Worm (Caenorhabditis elegans) whole organism, L2 larva: ENCODE results near the gene str-84.

Source experiments
- egl-27 ChIP-seq: sonication (generic microtip); optimal IDR thresholded peaks from 3 replicates; lab custom pipeline; 2017; ENCODE audit warnings: missing biosample characterization, missing genetic modification reagents, missing genetic modification characterization
- fos-1 ChIP-seq: fragments of 150-350 bp; optimal IDR thresholded peaks from 2 replicates; lab custom pipeline; 2014; ENCODE audit warnings: missing biosample characterization, missing genetic modification characterization
- zag-1 ChIP-seq: fragments of 150-350 bp; optimal IDR thresholded peaks from 2 replicates; lab custom pipeline; 2014; ENCODE audit warnings: missing biosample characterization, missing genetic modification characterization

DNA sequence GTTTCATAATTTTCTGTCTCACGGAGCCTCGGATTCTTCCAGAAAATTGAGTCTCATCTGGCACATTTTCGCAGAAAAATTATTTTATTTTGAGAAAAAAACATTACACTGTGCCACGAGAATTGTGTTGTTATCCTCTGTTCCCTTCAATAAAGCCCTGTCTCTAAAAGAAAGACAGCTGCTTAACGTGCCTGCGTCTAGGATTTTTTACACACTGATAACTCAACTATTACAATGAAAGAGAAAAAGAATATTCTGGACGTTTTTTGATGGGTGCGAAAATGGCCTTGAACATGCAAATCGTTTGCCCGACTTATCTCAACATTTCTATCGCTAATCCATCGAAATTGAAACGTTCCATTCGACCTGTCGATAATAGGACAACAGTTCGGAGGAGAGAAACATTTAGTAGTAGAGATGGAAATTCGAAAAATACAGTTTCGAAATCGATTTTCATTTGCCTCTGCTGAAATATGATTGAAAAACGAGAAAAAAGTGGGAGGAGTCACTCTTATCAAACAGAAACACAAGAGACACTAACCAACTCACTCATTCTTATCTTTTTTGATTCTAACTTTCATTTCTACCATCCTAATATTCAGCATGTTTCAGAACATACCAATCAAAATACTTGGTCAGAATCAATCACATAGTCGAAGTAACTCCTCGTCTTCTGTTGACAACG lies 43.8 kb downstream of the str-84 start:
- TF ChIP-seq zag-1 (no peak), egl-27 (tag; lab: Kevin White, UChicago) (no peak), fos-1 (tag; lab: Kevin White, UChicago) (peak; percentile 62)
